Fruit fly (Drosophila melanogaster): Measurements from ENCODE around the gene CG44476.

dm6 chr2L:18151134-18151825 lies 38.3 kb upstream of the CG44476 start:
- TF ChIP-seq CG8301 (tag; optimal IDR thresholded peaks at IDR 0.05) (peak; percentile 39), Snoo (tag; optimal IDR thresholded peaks at IDR 0.05) (peak; percentile 41), EcR (GFP tag; optimal IDR thresholded peaks at IDR 0.05) (peak; percentile 70), CG17806 (tag; optimal IDR thresholded peaks at IDR 0.05) (no peak), CG4496 (GFP tag; IDR thresholded peaks at IDR 0.05) (peak; percentile 81), rn (GFP tag; IDR thresholded peaks at IDR 0.05) (peak; percentile 50; the same call in 1 of the 2 replicates), Ets98B (GFP tag; IDR thresholded peaks at IDR 0.05) (peak; percentile 81), CG34367 (tag; optimal IDR thresholded peaks at IDR 0.05) (peak; percentile 30)

Measured in whole organism, pupa.